Worm (Caenorhabditis elegans) whole organism, late embryonic: ENCODE results near the gene npp-23.

Experiments
- C08G9.2 ChIP-seq: sonication (generic microtip); optimal IDR thresholded peaks from 2 replicates; lab custom pipeline; 2016; ENCODE audit warnings: mild to moderate bottlenecking, missing genetic modification characterization, moderate library complexity, missing compliant biosample characterization
- K09A11.1 ChIP-seq: sonication (generic microtip); optimal IDR thresholded peaks from 2 replicates; lab custom pipeline; 2017; ENCODE audit warnings: antibody characterized with exemption, mild to moderate bottlenecking, missing genetic modification characterization, missing compliant biosample characterization; ENCODE audit not compliant: insufficient read depth
- T23F11.4 ChIP-seq: fragments of 200-800 bp; sonication (Bioruptor generic); optimal IDR thresholded peaks from 2 replicates; lab custom pipeline; 2018; ENCODE audit warnings: mild to moderate bottlenecking, missing genetic modification characterization, missing compliant biosample characterization
- Y22D7AL.16 ChIP-seq: sonication (generic microtip); optimal IDR thresholded peaks from 2 replicates; lab custom pipeline; 2016; ENCODE audit warnings: missing genetic modification characterization, missing compliant biosample characterization
- ama-1 ChIP-seq: fragments of 150-350 bp; optimal IDR thresholded peaks from 2 replicates; lab custom pipeline; 2014
- ceh-14 ChIP-seq: sonication (generic microtip); optimal IDR thresholded peaks from 2 replicates; lab custom pipeline; 2016; ENCODE audit warnings: missing genotype, missing genetic modification characterization, missing compliant biosample characterization
- ceh-19 ChIP-seq: fragments of 200-800 bp; sonication (Bioruptor generic); optimal IDR thresholded peaks from 2 replicates; lab custom pipeline; 2018; ENCODE audit warnings: mild to moderate bottlenecking, missing genetic modification characterization, missing compliant biosample characterization
- ceh-24 ChIP-seq: sonication (generic microtip); optimal IDR thresholded peaks from 2 replicates; lab custom pipeline; 2016; ENCODE audit warnings: mild to moderate bottlenecking, missing genetic modification characterization, missing compliant biosample characterization
- ceh-30 ChIP-seq: fragments of 150-350 bp; optimal IDR thresholded peaks from 2 replicates; lab custom pipeline; 2014; ENCODE audit warnings: missing biosample characterization, missing genetic modification characterization
- ceh-45 ChIP-seq: fragments of 200-800 bp; sonication (Bioruptor generic); IDR thresholded peaks from 2 replicates; pipeline ENCODE4 v1.3.6; 2022; ENCODE audit warnings: missing genetic modification reagents, missing genetic modification characterization, missing compliant biosample characterization
- ceh-48 ChIP-seq: sonication (generic microtip); optimal IDR thresholded peaks from 2 replicates; lab custom pipeline; 2016; ENCODE audit warnings: missing genetic modification characterization, inconsistent platforms, missing compliant biosample characterization
- ceh-6 ChIP-seq: fragments of 200-800 bp; sonication (Bioruptor generic); optimal IDR thresholded peaks from 2 replicates; lab custom pipeline; 2018; ENCODE audit warnings: mild to moderate bottlenecking, missing genetic modification characterization, missing compliant biosample characterization
- ceh-9 ChIP-seq: sonication (generic microtip); optimal IDR thresholded peaks from 2 replicates; lab custom pipeline; 2016; ENCODE audit warnings: mild to moderate bottlenecking, missing genetic modification characterization, inconsistent platforms, missing compliant biosample characterization
- che-1 ChIP-seq: sonication (generic microtip); optimal IDR thresholded peaks from 2 replicates; lab custom pipeline; 2016; ENCODE audit warnings: mild to moderate bottlenecking, missing genetic modification characterization, missing compliant biosample characterization
- dmd-4 ChIP-seq: sonication (generic microtip); optimal IDR thresholded peaks from 2 replicates; lab custom pipeline; 2016; ENCODE audit warnings: borderline replicate concordance, missing genetic modification characterization, missing compliant biosample characterization
- dve-1 ChIP-seq: sonication (generic microtip); optimal IDR thresholded peaks from 2 replicates; lab custom pipeline; 2017; ENCODE audit warnings: antibody characterized with exemption, mild to moderate bottlenecking, missing genetic modification characterization, missing compliant biosample characterization
- elt-2 ChIP-seq: sonication (generic microtip); optimal IDR thresholded peaks from 2 replicates; lab custom pipeline; 2016; ENCODE audit warnings: missing genetic modification reagents, missing genetic modification characterization, missing compliant biosample characterization
- elt-4 ChIP-seq: sonication (generic microtip); optimal IDR thresholded peaks from 2 replicates; lab custom pipeline; 2016; ENCODE audit warnings: missing genetic modification characterization, missing compliant biosample characterization
- ets-4 ChIP-seq: sonication (generic microtip); optimal IDR thresholded peaks from 2 replicates; lab custom pipeline; 2016; ENCODE audit warnings: missing genetic modification characterization, missing compliant biosample characterization
- fax-1 ChIP-seq: sonication (generic microtip); optimal IDR thresholded peaks from 2 replicates; lab custom pipeline; 2016; ENCODE audit warnings: missing genotype, missing genetic modification characterization, missing compliant biosample characterization
- gmeb-2 ChIP-seq: sonication (generic microtip); optimal IDR thresholded peaks from 2 replicates; lab custom pipeline; 2016; ENCODE audit warnings: missing genetic modification characterization, inconsistent platforms, missing compliant biosample characterization
- hlh-6 ChIP-seq: sonication (generic microtip); optimal IDR thresholded peaks from 2 replicates; lab custom pipeline; 2016; ENCODE audit warnings: missing genotype, missing genetic modification characterization, missing compliant biosample characterization
- hlh-8 ChIP-seq: sonication (generic microtip); optimal IDR thresholded peaks from 2 replicates; lab custom pipeline; 2016; ENCODE audit warnings: missing genotype, missing genetic modification characterization, missing compliant biosample characterization
- lim-6 ChIP-seq: sonication (generic microtip); optimal IDR thresholded peaks from 2 replicates; lab custom pipeline; 2016; ENCODE audit warnings: missing genetic modification characterization, missing compliant biosample characterization
- lin-11 ChIP-seq: fragments of 200-800 bp; sonication (Bioruptor generic); optimal IDR thresholded peaks from 2 replicates; lab custom pipeline; 2018; ENCODE audit warnings: mild to moderate bottlenecking, missing genetic modification characterization, missing compliant biosample characterization
- mec-3 ChIP-seq: sonication (generic microtip); optimal IDR thresholded peaks from 2 replicates; lab custom pipeline; 2016; ENCODE audit warnings: borderline replicate concordance, missing genetic modification characterization, missing compliant biosample characterization
- nfya-1 ChIP-seq: sonication (generic microtip); optimal IDR thresholded peaks from 2 replicates; lab custom pipeline; 2017; ENCODE audit warnings: missing genetic modification characterization, mild to moderate bottlenecking, missing compliant biosample characterization, antibody characterized with exemption, moderate library complexity
- nhr-232 ChIP-seq: sonication (generic microtip); optimal IDR thresholded peaks from 2 replicates; lab custom pipeline; 2016; ENCODE audit warnings: missing genetic modification characterization, missing compliant biosample characterization
- npax-4 ChIP-seq: sonication (generic microtip); optimal IDR thresholded peaks from 2 replicates; lab custom pipeline; 2016; ENCODE audit warnings: missing genetic modification characterization, missing compliant biosample characterization
- odd-2 ChIP-seq: sonication (generic microtip); optimal IDR thresholded peaks from 2 replicates; lab custom pipeline; 2017; ENCODE audit warnings: antibody characterized with exemption, mild to moderate bottlenecking, missing genetic modification characterization, missing compliant biosample characterization
- pat-9 ChIP-seq: fragments of 200-800 bp; sonication (Bioruptor generic); optimal IDR thresholded peaks from 2 replicates; lab custom pipeline; 2018; ENCODE audit warnings: mild to moderate bottlenecking, missing genetic modification characterization, moderate library complexity, missing compliant biosample characterization
- pax-1 ChIP-seq: fragments of 150-350 bp; optimal IDR thresholded peaks from 2 replicates; lab custom pipeline; 2014; ENCODE audit warnings: missing biosample characterization, missing genetic modification characterization
- pha-2 ChIP-seq: sonication (generic microtip); optimal IDR thresholded peaks from 2 replicates; lab custom pipeline; 2017; ENCODE audit warnings: mild to moderate bottlenecking, missing genetic modification characterization, missing compliant biosample characterization
- pha-4 ChIP-seq: fragments of 150-350 bp; optimal IDR thresholded peaks from 2 replicates; lab custom pipeline; 2018; ENCODE audit warnings: missing biosample characterization, missing genetic modification reagents, missing genetic modification characterization
- pqm-1 ChIP-seq: sonication (generic microtip); optimal IDR thresholded peaks from 2 replicates; lab custom pipeline; 2016; ENCODE audit warnings: missing genetic modification characterization, missing compliant biosample characterization
- pros-1 ChIP-seq: fragments of 150-350 bp; optimal IDR thresholded peaks from 2 replicates; lab custom pipeline; 2014; ENCODE audit warnings: missing biosample characterization, missing genetic modification reagents, missing genetic modification characterization
- ref-2 ChIP-seq: sonication (generic microtip); optimal IDR thresholded peaks from 2 replicates; lab custom pipeline; 2016; ENCODE audit warnings: missing genetic modification characterization, missing compliant biosample characterization
- sox-2 ChIP-seq: fragments of 200-800 bp; sonication (Bioruptor generic); IDR thresholded peaks from 2 replicates; pipeline ENCODE4 v1.3.6; 2022; ENCODE audit warnings: missing genetic modification reagents, missing genetic modification characterization, missing compliant biosample characterization
- sox-4 ChIP-seq: sonication (generic microtip); optimal IDR thresholded peaks from 2 replicates; lab custom pipeline; 2017; ENCODE audit warnings: mild to moderate bottlenecking, missing genetic modification characterization, inconsistent platforms, missing compliant biosample characterization
- syd-9 ChIP-seq: sonication (generic microtip); optimal IDR thresholded peaks from 2 replicates; lab custom pipeline; 2016; ENCODE audit warnings: mild to moderate bottlenecking, missing genetic modification characterization, moderate library complexity, missing compliant biosample characterization
- tbx-7 ChIP-seq: sonication (generic microtip); optimal IDR thresholded peaks from 2 replicates; lab custom pipeline; 2016; ENCODE audit warnings: missing genotype, missing genetic modification characterization, missing compliant biosample characterization
- unc-42 ChIP-seq: sonication (generic microtip); optimal IDR thresholded peaks from 2 replicates; lab custom pipeline; 2016; ENCODE audit warnings: missing genotype, missing genetic modification characterization, missing compliant biosample characterization
- unc-86 ChIP-seq: sonication (generic microtip); optimal IDR thresholded peaks from 2 replicates; lab custom pipeline; 2016; ENCODE audit warnings: missing genetic modification characterization, missing compliant biosample characterization

The npp-23 gene

ce11 chrIV:8869624-8870023 is at the start of gene npp-23:
npp-23 (minus strand) TSS chrIV:8869679.
- peak; percentile 7 for TF ChIP-seq elt-2 (tag; lab: Kevin White, UChicago)
- peak; percentile 13 for TF ChIP-seq nfya-1
- TF ChIP-seq ceh-9 (tag; lab: Kevin White, UChicago), result no peak
- TF ChIP-seq hlh-6 (tag; lab: Kevin White, UChicago), result no peak
- no peak for TF ChIP-seq pax-1
- TF ChIP-seq, all 69 proteins: peak for 2

- TF ChIP-seq dve-1 (tag; lab: Kevin White, UChicago), result no peak
- no peak for TF ChIP-seq C08G9.2
- TF ChIP-seq npax-4 (tag; lab: Kevin White, UChicago), result no peak
- no peak for TF ChIP-seq dmd-4 (tag; lab: Kevin White, UChicago)
- no peak for TF ChIP-seq nhr-232
- TF ChIP-seq gmeb-2 (tag; lab: Kevin White, UChicago), result no peak
- TF ChIP-seq unc-42 (tag; lab: Kevin White, UChicago), result no peak
- TF ChIP-seq ceh-19 (GFP tag; lab: Kevin White, UChicago), result no peak
- no peak for TF ChIP-seq unc-86
- TF ChIP-seq hlh-8, result no peak
- TF ChIP-seq fax-1 (tag; lab: Kevin White, UChicago), result no peak
- TF ChIP-seq sox-4 (tag; lab: Kevin White, UChicago), result no peak
- no peak for TF ChIP-seq pat-9 (tag; lab: Kevin White, UChicago)
- no peak for TF ChIP-seq ceh-14
- TF ChIP-seq elt-2 (tag; lab: Kevin White, UChicago), result no peak
- TF ChIP-seq sox-2 (GFP tag; lab: Robert Waterston, UW), result no peak
- no peak for TF ChIP-seq elt-4 (tag; lab: Kevin White, UChicago)
- TF ChIP-seq ceh-30, result no peak
- TF ChIP-seq lin-11 (tag; lab: Kevin White, UChicago), result no peak
- TF ChIP-seq lim-6 (tag; lab: Kevin White, UChicago), result no peak
Observed at ce11 chrIV:8918790-8919189, 49.3 kb upstream of the npp-23 start, which contains the start of gene rap-1. rap-1 (minus strand) TSS chrIV:8918890.

- TF ChIP-seq ceh-45 (GFP tag; lab: Robert Waterston, UW), result no peak
- TF ChIP-seq ceh-24, result no peak
- TF ChIP-seq pha-4, result no peak
- TF ChIP-seq T23F11.4 (GFP tag; lab: Kevin White, UChicago), result no peak
Observed at ce11 chrIV:8916010-8916409, 46.5 kb upstream of the npp-23 start, which contains the start of gene C27B7.9. C27B7.9 (minus strand) TSS chrIV:8916110.

- TF ChIP-seq pqm-1 (no peak), ets-4 (no peak), sox-2 (GFP tag; lab: Robert Waterston, UW) (no peak), ceh-6 (GFP tag; lab: Kevin White, UChicago) (no peak), che-1 (tag; lab: Kevin White, UChicago) (no peak), sox-4 (tag; lab: Kevin White, UChicago) (no peak), nhr-232 (no peak), pros-1 (no peak), mec-3 (no peak)
Observed at ce11 chrIV:8914187-8914586, 44.7 kb upstream of the npp-23 start.

- TF ChIP-seq hlh-6 (tag; lab: Kevin White, UChicago) (no peak), ref-2 (tag; lab: Kevin White, UChicago) (no peak), Y22D7AL.16 (tag; lab: Kevin White, UChicago) (no peak), pha-2 (no peak), K09A11.1 (tag; lab: Kevin White, UChicago) (no peak), tbx-7 (no peak), mec-3 (no peak), fax-1 (tag; lab: Kevin White, UChicago) (no peak), T23F11.4 (GFP tag; lab: Kevin White, UChicago) (no peak), ceh-48 (tag; lab: Kevin White, UChicago) (no peak), odd-2 (tag; lab: Kevin White, UChicago) (no peak), gmeb-2 (tag; lab: Kevin White, UChicago) (no peak), ama-1 (lab: Kevin White, UChicago) (no peak), ets-4 (no peak), pat-9 (tag; lab: Kevin White, UChicago) (no peak), sox-2 (GFP tag; lab: Robert Waterston, UW) (no peak), ceh-6 (GFP tag; lab: Kevin White, UChicago) (no peak), syd-9 (no peak), ceh-14 (no peak)
Observed at ce11 chrIV:8906743-8907142, 37.3 kb upstream of the npp-23 start, which contains the start of gene C27B7.7. C27B7.7 (plus strand) TSS chrIV:8907043.
